Worm (Caenorhabditis elegans): Measurements from ENCODE around the gene Y70C5C.1.
"Not testable (repeated sequence)": the region's sequence is repeated elsewhere in the genome, so short reads cannot be mapped to it uniquely, and the experiment has no call there.

Y70C5C.1 gene

DNA sequence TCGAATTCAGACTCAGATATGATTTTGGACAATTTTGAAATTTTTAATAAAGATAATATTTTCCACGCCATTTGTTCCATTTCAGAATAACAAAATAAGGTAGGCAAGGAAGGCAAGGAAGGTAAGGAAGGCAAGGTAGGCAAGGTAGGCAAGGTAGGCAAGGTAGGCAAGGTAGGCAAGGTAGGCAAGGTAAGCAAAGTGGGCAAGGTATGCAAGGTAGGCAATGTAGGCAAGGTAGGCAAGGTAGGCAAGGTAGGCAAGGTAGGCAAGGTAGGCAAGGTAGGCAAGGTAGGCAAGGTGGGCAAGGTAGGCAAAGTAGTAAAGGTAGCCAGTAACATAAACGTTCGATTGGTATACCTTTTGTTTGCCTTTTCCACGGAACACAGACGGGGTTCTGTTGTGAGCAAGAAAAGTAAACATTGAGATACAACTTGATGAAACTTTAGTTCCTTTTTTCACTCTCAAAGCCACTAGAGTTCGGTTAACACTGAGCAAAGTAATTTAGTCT is at the start of gene Y70C5C.1:
Gene Y70C5C.1 (plus strand): TSS at position 458 of the 508 bp plus-strand sequence.
- TF ChIP-seq Y5F2A.4 (GFP tag; optimal IDR thresholded peaks at IDR 0.05) = no peak
- no peak for TF ChIP-seq egl-43 (GFP tag; IDR thresholded peaks at IDR 0.05)
- no peak for TF ChIP-seq F26F4.8 (GFP tag; conservative IDR thresholded peaks at IDR 0.05)
- TF ChIP-seq nhr-42 (GFP tag; IDR thresholded peaks at IDR 0.05) = no peak
- no peak for TF ChIP-seq mxl-3 (GFP tag; optimal IDR thresholded peaks at IDR 0.05)
- no peak for TF ChIP-seq lin-38 (GFP tag; IDR thresholded peaks at IDR 0.05)
- TF ChIP-seq ctbp-1 (GFP tag; IDR thresholded peaks at IDR 0.05) = no peak
- TF ChIP-seq ama-1 (optimal IDR thresholded peaks at IDR 0.05) = no peak
- TF ChIP-seq F44E2.7 (GFP tag; IDR thresholded peaks at IDR 0.05) = no peak
- no peak for TF ChIP-seq nhr-6 (tag; optimal IDR thresholded peaks at IDR 0.05)
- TF ChIP-seq nhr-28 (tag; optimal IDR thresholded peaks at IDR 0.05) = no peak
- TF ChIP-seq pqm-1 (tag; optimal IDR thresholded peaks at IDR 0.05) = no peak
- TF ChIP-seq Y75B8A.6 (GFP tag; IDR thresholded peaks at IDR 0.05) = no peak
- no peak for TF ChIP-seq ceh-20 (GFP tag; IDR thresholded peaks at IDR 0.05)
- no peak for TF ChIP-seq D1046.2 (GFP tag; IDR thresholded peaks at IDR 0.05)
- no peak for TF ChIP-seq jun-1 (tag; optimal IDR thresholded peaks at IDR 0.05)
- no peak for TF ChIP-seq snpc-4 (tag; optimal IDR thresholded peaks at IDR 0.05)

DNA sequence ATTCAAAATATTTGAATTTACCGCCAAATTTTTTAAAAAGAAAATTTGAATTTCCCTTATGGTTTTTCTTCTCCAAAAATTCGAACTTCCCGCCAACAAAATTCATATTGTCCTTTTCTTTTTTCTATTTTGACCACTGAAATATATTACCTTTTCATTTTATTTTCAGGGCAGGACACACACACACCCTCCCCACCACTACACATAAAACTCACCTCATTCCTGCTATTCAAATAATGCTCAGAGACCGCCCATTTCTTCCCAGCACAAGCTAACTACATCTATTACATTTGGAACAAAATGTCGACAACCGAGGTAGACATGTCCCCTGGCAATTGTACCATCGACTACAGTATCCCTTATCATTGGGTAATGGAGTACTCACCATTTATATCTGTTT is 45.8 kb upstream of the Y70C5C.1 start, which contains the start of gene W06G6.15:
Gene W06G6.15 (plus strand): TSS at position 301 of the 400 bp plus-strand sequence.
- not testable (repeated sequence) for TF ChIP-seq vab-7 (GFP tag; IDR thresholded peaks at IDR 0.05); attf-4 (tag; optimal IDR thresholded peaks at IDR 0.05); aly-2 (tag; optimal IDR thresholded peaks at IDR 0.05)

DNA sequence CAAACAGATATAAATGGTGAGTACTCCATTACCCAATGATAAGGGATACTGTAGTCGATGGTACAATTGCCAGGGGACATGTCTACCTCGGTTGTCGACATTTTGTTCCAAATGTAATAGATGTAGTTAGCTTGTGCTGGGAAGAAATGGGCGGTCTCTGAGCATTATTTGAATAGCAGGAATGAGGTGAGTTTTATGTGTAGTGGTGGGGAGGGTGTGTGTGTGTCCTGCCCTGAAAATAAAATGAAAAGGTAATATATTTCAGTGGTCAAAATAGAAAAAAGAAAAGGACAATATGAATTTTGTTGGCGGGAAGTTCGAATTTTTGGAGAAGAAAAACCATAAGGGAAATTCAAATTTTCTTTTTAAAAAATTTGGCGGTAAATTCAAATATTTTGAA is 39.2 kb upstream of the Y70C5C.1 start, which contains the start of gene Y70C5B.2:
Gene Y70C5B.2 (minus strand): TSS at position 101 of the 400 bp plus-strand sequence.
- TF ChIP-seq vab-7 (GFP tag; IDR thresholded peaks at IDR 0.05); nhr-41 (GFP tag; IDR thresholded peaks at IDR 0.05); nhr-77 (tag; optimal IDR thresholded peaks at IDR 0.05): not testable (repeated sequence)

DNA sequence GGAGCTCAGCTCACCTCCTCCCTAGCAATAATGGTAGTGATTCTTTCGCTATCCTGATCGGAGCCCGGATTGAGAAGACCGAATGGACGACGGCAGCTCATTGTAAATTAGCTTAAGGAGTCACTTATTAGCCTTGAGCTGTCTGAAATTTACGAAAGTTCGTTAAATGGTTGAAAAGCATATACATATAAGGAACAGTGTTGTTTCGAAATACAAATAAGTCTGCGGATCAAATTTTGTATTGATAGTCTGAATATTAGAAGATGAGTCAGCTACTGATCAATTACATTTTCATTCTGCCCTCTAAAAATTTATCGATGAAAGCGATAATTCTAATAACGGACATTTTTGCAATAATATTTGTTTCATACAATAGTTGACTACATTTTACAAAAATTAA is 33.4 kb upstream of the Y70C5C.1 start, which contains the start of gene F14F8.14:
Gene F14F8.14 (minus strand): TSS at position 101 of the 400 bp plus-strand sequence.
- TF ChIP-seq spr-3 (GFP tag; optimal IDR thresholded peaks at IDR 0.05) = no peak

DNA sequence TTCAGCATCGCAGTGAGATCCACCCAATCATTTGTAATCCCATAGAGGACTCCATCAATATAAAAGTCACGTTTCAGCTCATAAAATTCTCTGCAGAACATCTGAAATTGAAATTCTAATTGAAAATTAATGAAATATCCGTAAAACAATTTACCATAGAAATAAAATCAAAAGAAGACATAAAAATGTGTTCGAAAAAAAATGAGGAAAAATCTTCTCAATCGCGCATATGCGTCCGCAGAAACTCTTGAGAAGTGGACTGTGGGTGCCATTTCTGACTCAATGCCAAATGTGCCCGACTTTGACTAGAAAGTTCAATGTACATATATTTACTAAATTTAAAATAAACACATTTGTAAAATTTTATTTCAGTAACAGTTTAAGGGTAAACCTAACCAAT is 31.5 kb upstream of the Y70C5C.1 start, which contains the start of gene F14F8.9:
Gene F14F8.9 (minus strand): TSS at position 101 of the 400 bp plus-strand sequence.
- TF ChIP-seq dmd-6 (GFP tag; IDR thresholded peaks at IDR 0.05) (no peak), ceh-28 (tag; optimal IDR thresholded peaks at IDR 0.05) (no peak), nhr-25 (tag; optimal IDR thresholded peaks at IDR 0.05; ENCODE audit: borderline replicate concordance, insufficient read depth) (no peak), ceh-44 (GFP tag; IDR thresholded peaks at IDR 0.05) (no peak), tra-1 (GFP tag; IDR thresholded peaks at IDR 0.05) (no peak), sdz-12 (GFP tag; optimal IDR thresholded peaks at IDR 0.05) (no peak), hlh-11 (tag; optimal IDR thresholded peaks at IDR 0.05) (no peak), lin-29 (GFP tag; IDR thresholded peaks at IDR 0.05) (no peak), lin-15B (tag; optimal IDR thresholded peaks at IDR 0.05) (no peak)

DNA sequence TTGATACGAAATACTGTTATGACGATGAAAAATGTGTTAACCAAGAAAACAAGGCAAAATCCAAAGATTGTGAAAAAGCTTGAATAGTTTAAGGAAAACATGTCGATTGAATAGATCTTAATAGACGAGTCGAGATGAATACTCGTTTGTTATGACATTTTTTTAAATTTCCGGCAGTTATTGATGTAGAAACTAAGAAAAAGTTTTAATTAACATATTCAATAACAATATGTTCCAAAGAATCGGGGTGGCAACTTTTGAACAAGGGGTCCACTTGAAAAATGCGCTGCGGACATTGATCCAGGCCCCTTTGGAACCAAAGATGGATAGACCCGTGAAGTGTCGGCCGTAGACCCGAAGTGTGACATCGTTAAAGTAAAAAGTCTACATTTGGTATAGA is 28.8 kb upstream of the Y70C5C.1 start, which contains the start of gene str-61:
Gene str-61 (minus strand): TSS at position 101 of the 400 bp plus-strand sequence.
- TF ChIP-seq aha-1 (tag) (peak; percentile 6), nhr-77 (tag; optimal IDR thresholded peaks at IDR 0.05) (no peak), rbr-2 (tag; optimal IDR thresholded peaks at IDR 0.05) (no peak)
